Fruit fly (Drosophila melanogaster) whole organism, adult: ENCODE data around the gene brn.

Source experiments
- CG11617 ChIP-seq: fragments of 200-800 bp; sonication (Bioruptor generic); optimal IDR thresholded peaks from 2 replicates; lab custom pipeline; 2017; ENCODE audit warnings: mild to moderate bottlenecking, missing biosample characterization, missing genetic modification reagents, missing genetic modification characterization
- CG12768 ChIP-seq: fragments of 200-800 bp; sonication (Bioruptor generic); optimal IDR thresholded peaks from 2 replicates; lab custom pipeline; 2017; ENCODE audit warnings: missing biosample characterization, missing genetic modification characterization, mild to moderate bottlenecking, moderate library complexity, missing genetic modification reagents
- CG14711 ChIP-seq: fragments of 200-800 bp; sonication (Bioruptor generic); optimal IDR thresholded peaks from 2 replicates; lab custom pipeline; 2018; ENCODE audit warnings: missing biosample characterization, mild to moderate bottlenecking, missing genetic modification characterization, moderate library complexity
- CG1620 ChIP-seq: fragments of 200-800 bp; sonication (Bioruptor generic); optimal IDR thresholded peaks from 2 replicates; lab custom pipeline; 2016; ENCODE audit warnings: missing biosample characterization, missing genetic modification characterization
- CG33017 ChIP-seq: fragments of 200-800 bp; sonication (Bioruptor generic); optimal IDR thresholded peaks from 2 replicates; lab custom pipeline; 2018; ENCODE audit warnings: missing biosample characterization, mild to moderate bottlenecking, missing genetic modification characterization, moderate library complexity
- CG5204 ChIP-seq: fragments of 200-800 bp; sonication (Bioruptor generic); optimal IDR thresholded peaks from 2 replicates; lab custom pipeline; 2016; ENCODE audit warnings: missing biosample characterization, missing genetic modification characterization
- CG7045 ChIP-seq: fragments of 200-800 bp; sonication (Bioruptor generic); optimal IDR thresholded peaks from 2 replicates; lab custom pipeline; 2017; ENCODE audit warnings: missing biosample characterization, mild to moderate bottlenecking, missing genetic modification characterization
- CG7101 ChIP-seq: fragments of 200-800 bp; sonication (Bioruptor generic); optimal IDR thresholded peaks from 2 replicates; lab custom pipeline; 2018; ENCODE audit warnings: missing biosample characterization, mild to moderate bottlenecking, missing genetic modification characterization, moderate library complexity
- Clk ChIP-seq: fragments of 200-800 bp; sonication (Bioruptor generic); optimal IDR thresholded peaks from 2 replicates; lab custom pipeline; 2017; ENCODE audit warnings: missing biosample characterization, missing genetic modification characterization
- Crg-1 ChIP-seq: fragments of 200-800 bp; sonication (Bioruptor generic); optimal IDR thresholded peaks from 2 replicates; lab custom pipeline; 2016; ENCODE audit warnings: missing biosample characterization, missing genetic modification characterization
- Hr96 ChIP-seq: fragments of 200-800 bp; sonication (Bioruptor generic); optimal IDR thresholded peaks from 2 replicates; lab custom pipeline; 2016; ENCODE audit warnings: missing biosample characterization, missing genetic modification characterization
- Mnt ChIP-seq: fragments of 200-800 bp; sonication (Bioruptor generic); optimal IDR thresholded peaks from 2 replicates; lab custom pipeline; 2016; ENCODE audit warnings: missing biosample characterization, mild to moderate bottlenecking, missing genetic modification characterization
- bab1 ChIP-seq: fragments of 200-800 bp; sonication (Bioruptor generic); optimal IDR thresholded peaks from 3 replicates; lab custom pipeline; 2019; ENCODE audit warnings: missing biosample characterization, mild to moderate bottlenecking, missing genetic modification characterization, moderate library complexity
- cic ChIP-seq: fragments of 200-800 bp; sonication (Bioruptor generic); optimal IDR thresholded peaks from 2 replicates; lab custom pipeline; 2017; ENCODE audit warnings: missing biosample characterization, mild to moderate bottlenecking, missing genetic modification characterization, moderate library complexity
- cnc ChIP-seq, 2 experiments: fragments of >200 bp; optimal IDR thresholded peaks; 2 replicates each; lab custom pipeline; 2017
- kay ChIP-seq: fragments of 200-800 bp; sonication (Bioruptor generic); peaks from one replicate; lab custom pipeline; 2016; ENCODE audit warnings: missing biosample characterization, missing genetic modification characterization, borderline replicate concordance
- ovo ChIP-seq: fragments of 200-800 bp; sonication (Bioruptor generic); optimal IDR thresholded peaks from 2 replicates; lab custom pipeline; 2016; ENCODE audit warnings: missing biosample characterization, missing genetic modification characterization
- pad ChIP-seq: fragments of 200-800 bp; sonication (Bioruptor generic); optimal IDR thresholded peaks from 3 replicates; lab custom pipeline; 2017; ENCODE audit warnings: missing biosample characterization, missing genetic modification characterization, mild to moderate bottlenecking, moderate library complexity, missing genetic modification reagents
- tj ChIP-seq: fragments of 200-800 bp; sonication (Bioruptor generic); optimal IDR thresholded peaks from 3 replicates; lab custom pipeline; 2017; ENCODE audit warnings: missing biosample characterization, mild to moderate bottlenecking, missing genetic modification characterization, moderate library complexity
- toe ChIP-seq: fragments of 200-800 bp; sonication (Bioruptor generic); optimal IDR thresholded peaks from 2 replicates; lab custom pipeline; 2016; ENCODE audit warnings: missing biosample characterization, missing genetic modification characterization

Gene brn

dm6 chrX:4104132-4104531 lies at the start of gene brn, which contains the start of gene Xpac:
brn (plus strand) TSS chrX:4104342.
Xpac (minus strand) TSS chrX:4104197.
- TF ChIP-seq bab1 (peak; percentile 44), tj (no peak)

dm6 chrX:4061502-4061901 lies 42.6 kb upstream of the brn start:
- no peak for TF ChIP-seq Hr96 (GFP tag; lab: Kevin White, UChicago)

dm6 chrX:4075430-4075829 lies 28.7 kb upstream of the brn start, which contains the start of gene CG43689:
CG43689 (plus strand) TSS chrX:4075743.
- TF ChIP-seq Crg-1: no peak
- TF ChIP-seq Clk: no peak
- no peak for TF ChIP-seq CG5204 (GFP tag; lab: Kevin White, UChicago)
- TF ChIP-seq bab1: no peak
- no peak for TF ChIP-seq CG1620 (GFP tag; lab: Kevin White, UChicago)
- no peak for TF ChIP-seq cic (GFP tag; lab: Kevin White, UChicago)
- no peak for TF ChIP-seq Mnt (GFP tag; lab: Kevin White, UChicago)
- TF ChIP-seq tj: no peak
- TF ChIP-seq CG7101 (tag; lab: Kevin White, UChicago): no peak
- TF ChIP-seq Hr96 (GFP tag; lab: Kevin White, UChicago): no peak
- no peak for TF ChIP-seq CG14711 (tag; lab: Kevin White, UChicago)
- TF ChIP-seq CG12768: no peak
- TF ChIP-seq ovo (GFP tag; lab: Kevin White, UChicago): no peak
- no peak for TF ChIP-seq kay
- no peak for TF ChIP-seq CG11617 (GFP tag; lab: Kevin White, UChicago)

dm6 chrX:4089012-4089649 lies 15.0 kb upstream of the brn start:
- TF ChIP-seq cic (GFP tag; lab: Kevin White, UChicago) (no peak), kay (no peak), tj (no peak), CG12768 (no peak), CG33017 (tag; lab: Kevin White, UChicago) (no peak), Mnt (GFP tag; lab: Kevin White, UChicago) (no peak), CG5204 (GFP tag; lab: Kevin White, UChicago) (no peak), Crg-1 (no peak), CG11617 (GFP tag; lab: Kevin White, UChicago) (no peak), CG7101 (tag; lab: Kevin White, UChicago) (no peak), CG14711 (tag; lab: Kevin White, UChicago) (no peak), ovo (GFP tag; lab: Kevin White, UChicago) (no peak), pad (GFP tag; lab: Kevin White, UChicago) (no peak), Clk (no peak), bab1 (no peak), CG1620 (GFP tag; lab: Kevin White, UChicago) (no peak), cnc (optimal IDR thresholded peaks at IDR 0.05; lab: Kevin White, UChicago) (no peak), CG7045 (no peak), Hr96 (GFP tag; lab: Kevin White, UChicago) (no peak)

- no peak for TF ChIP-seq kay
- no peak for TF ChIP-seq CG11617 (GFP tag; lab: Kevin White, UChicago)
- no peak for TF ChIP-seq Crg-1
- TF ChIP-seq Mnt (GFP tag; lab: Kevin White, UChicago): peak; percentile 34
- TF ChIP-seq Clk: no peak
- no peak for TF ChIP-seq Hr96 (GFP tag; lab: Kevin White, UChicago)
- no peak for TF ChIP-seq pad (GFP tag; lab: Kevin White, UChicago)
- TF ChIP-seq bab1: peak; percentile 28
- TF ChIP-seq tj: no peak
- TF ChIP-seq CG1620 (GFP tag; lab: Kevin White, UChicago): no peak
- TF ChIP-seq CG33017 (tag; lab: Kevin White, UChicago): no peak
- TF ChIP-seq ovo (GFP tag; lab: Kevin White, UChicago): no peak
- TF ChIP-seq CG7101 (tag; lab: Kevin White, UChicago): no peak
Measured at dm6 chrX:4100824-4101368, 3.2 kb upstream of the brn start, which contains the start of the genes Cmtr1 and CG15375. Cmtr1 (minus strand) TSS chrX:4101031. CG15375 (plus strand) TSS chrX:4101318.

dm6 chrX:4105830-4106233 lies 1.7 kb downstream of the brn start, which contains the start of gene cib:
cib (plus strand) TSS chrX:4106113.
- TF ChIP-seq bab1 (peak; percentile 90), kay (no peak), pad (GFP tag; lab: Kevin White, UChicago) (no peak), CG1620 (GFP tag; lab: Kevin White, UChicago) (peak; percentile 56), cic (GFP tag; lab: Kevin White, UChicago) (peak; percentile 7), toe (GFP tag; lab: Kevin White, UChicago) (no peak), CG33017 (tag; lab: Kevin White, UChicago) (no peak), CG7101 (tag; lab: Kevin White, UChicago) (peak; percentile 60), Hr96 (GFP tag; lab: Kevin White, UChicago) (peak; percentile 53), CG7045 (no peak), Mnt (GFP tag; lab: Kevin White, UChicago) (peak; percentile 67), cnc (optimal IDR thresholded peaks at IDR 0.05; lab: Kevin White, UChicago) (no peak), CG12768 (no peak), Clk (no peak), ovo (GFP tag; lab: Kevin White, UChicago) (peak; percentile 27), CG5204 (GFP tag; lab: Kevin White, UChicago) (no peak), CG14711 (tag; lab: Kevin White, UChicago) (peak; percentile 42), CG11617 (GFP tag; lab: Kevin White, UChicago) (no peak), Crg-1 (peak; percentile 67), tj (no peak)
